Worm (Caenorhabditis elegans) whole organism, mixed stage, embryonic: ENCODE results near the gene F56A8.5.

Experiments used
- M03D4.4 ChIP-seq: sonication (generic microtip); optimal IDR thresholded peaks from 2 replicates; lab custom pipeline; 2017; ENCODE audit warnings: mild to moderate bottlenecking, missing genetic modification characterization, missing compliant biosample characterization
- ceh-43 ChIP-seq: fragments of 200-800 bp; sonication (Bioruptor generic); optimal IDR thresholded peaks from 2 replicates; lab custom pipeline; 2018; ENCODE audit warnings: mild to moderate bottlenecking, missing genetic modification characterization, moderate library complexity, missing compliant biosample characterization
- cnd-1 ChIP-seq: fragments of 200-800 bp; sonication (Bioruptor generic); optimal IDR thresholded peaks from 2 replicates; lab custom pipeline; 2018; ENCODE audit warnings: mild to moderate bottlenecking, missing genetic modification characterization, missing compliant biosample characterization
- drap-1 ChIP-seq: fragments of 200-800 bp; sonication (Bioruptor generic); optimal IDR thresholded peaks from 3 replicates; lab custom pipeline; 2018; ENCODE audit warnings: mild to moderate bottlenecking, missing genetic modification characterization, missing compliant biosample characterization
- elt-1 ChIP-seq: sonication (generic microtip); optimal IDR thresholded peaks from 2 replicates; lab custom pipeline; 2017; ENCODE audit warnings: missing genetic modification characterization, mild to moderate bottlenecking, missing compliant biosample characterization, antibody characterized with exemption, moderate library complexity, borderline replicate concordance; ENCODE audit not compliant: insufficient read depth
- lin-13 ChIP-seq: fragments of 150-350 bp; optimal IDR thresholded peaks from 2 replicates; lab custom pipeline; 2014; ENCODE audit warnings: missing biosample characterization, missing genetic modification characterization
- lin-32 ChIP-seq: fragments of 200-800 bp; sonication (Bioruptor generic); optimal IDR thresholded peaks from 2 replicates; lab custom pipeline; 2018; ENCODE audit warnings: mild to moderate bottlenecking, missing genetic modification characterization, missing compliant biosample characterization
- nhr-12 ChIP-seq: fragments of 150-350 bp; optimal IDR thresholded peaks from 2 replicates; lab custom pipeline; 2014; ENCODE audit warnings: missing biosample characterization, missing genetic modification characterization
- nhr-2 ChIP-seq: fragments of 150-350 bp; optimal IDR thresholded peaks from 2 replicates; lab custom pipeline; 2014; ENCODE audit warnings: missing biosample characterization, missing genetic modification characterization
- nhr-237 ChIP-seq: fragments of 150-350 bp; optimal IDR thresholded peaks from 2 replicates; lab custom pipeline; 2014; ENCODE audit warnings: missing biosample characterization, missing genetic modification characterization
- nhr-28 ChIP-seq: fragments of 150-350 bp; optimal IDR thresholded peaks from 2 replicates; lab custom pipeline; 2014; ENCODE audit warnings: missing biosample characterization, missing genetic modification characterization
- nhr-76 ChIP-seq: sonication (generic microtip); optimal IDR thresholded peaks from 2 replicates; lab custom pipeline; 2017; ENCODE audit warnings: missing biosample characterization, missing genetic modification characterization
- sem-2 ChIP-seq: fragments of 200-800 bp; sonication (Bioruptor generic); optimal IDR thresholded peaks from 2 replicates; lab custom pipeline; 2018; ENCODE audit warnings: mild to moderate bottlenecking, missing genetic modification characterization, missing compliant biosample characterization
- unc-120 ChIP-seq: sonication (generic microtip); optimal IDR thresholded peaks from 2 replicates; lab custom pipeline; 2017; ENCODE audit warnings: missing genetic modification characterization, missing compliant biosample characterization; ENCODE audit not compliant: poor library complexity, severe bottlenecking
- unc-39 ChIP-seq: fragments of 150-350 bp; optimal IDR thresholded peaks from 2 replicates; lab custom pipeline; 2014; ENCODE audit warnings: missing biosample characterization, missing genetic modification characterization
- unc-62 ChIP-seq: fragments of 150-350 bp; optimal IDR thresholded peaks from 2 replicates; lab custom pipeline; 2014; ENCODE audit warnings: missing biosample characterization, missing genetic modification reagents, missing genetic modification characterization
- zip-8 ChIP-seq: fragments of 150-350 bp; optimal IDR thresholded peaks from 2 replicates; lab custom pipeline; 2014; ENCODE audit warnings: missing biosample characterization, missing genetic modification characterization

F56A8.5 gene

ce11 chrIII:13315071-13315470, 49.4 kb downstream of the F56A8.5 start, which contains the start of gene dph-7:
Gene dph-7 (plus strand): TSS chrIII:13315123.
- TF ChIP-seq lin-13 (no peak), sem-2 (no peak), nhr-237 (tag; lab: Kevin White, UChicago) (no peak), elt-1 (tag; lab: Kevin White, UChicago) (no peak), M03D4.4 (tag; lab: Kevin White, UChicago) (no peak), unc-39 (tag; lab: Kevin White, UChicago) (no peak), nhr-12 (tag; lab: Kevin White, UChicago) (no peak), lin-32 (GFP tag; lab: Kevin White, UChicago) (no peak), unc-62 (GFP tag; lab: Kevin White, UChicago) (no peak), zip-8 (tag; lab: Kevin White, UChicago) (no peak), nhr-28 (tag; lab: Kevin White, UChicago) (no peak), nhr-76 (tag; lab: Kevin White, UChicago) (no peak), nhr-2 (tag; lab: Kevin White, UChicago) (no peak), drap-1 (GFP tag; lab: Kevin White, UChicago) (no peak), ceh-43 (GFP tag; lab: Kevin White, UChicago) (no peak), cnd-1 (tag; lab: Kevin White, UChicago) (no peak), unc-120 (tag; lab: Kevin White, UChicago) (no peak)
